Worm (Caenorhabditis elegans) whole organism, L2 larva: Measurements from ENCODE around the gene hex-3.

Experiments used
- C34F6.9 ChIP-seq: fragments of 150-350 bp; optimal IDR thresholded peaks from 2 replicates; lab custom pipeline; 2014; ENCODE audit warnings: missing biosample characterization, missing genetic modification characterization
- F13H6.1 ChIP-seq: sonication (generic microtip); optimal IDR thresholded peaks from 2 replicates; lab custom pipeline; 2016; ENCODE audit warnings: missing genetic modification characterization, missing compliant biosample characterization
- R02D3.7 ChIP-seq: fragments of 150-350 bp; optimal IDR thresholded peaks from 2 replicates; lab custom pipeline; 2014; ENCODE audit warnings: missing biosample characterization, missing genetic modification characterization
- Y55F3AM.14 ChIP-seq: fragments of 200-800 bp; sonication (Bioruptor generic); optimal IDR thresholded peaks from 2 replicates; lab custom pipeline; 2018; ENCODE audit warnings: mild to moderate bottlenecking, missing genetic modification characterization, missing compliant biosample characterization
- ZK546.5 ChIP-seq: sonication (generic microtip); optimal IDR thresholded peaks from 2 replicates; lab custom pipeline; 2017; ENCODE audit warnings: missing biosample characterization, missing genetic modification characterization
- alr-1 ChIP-seq: fragments of 150-350 bp; optimal IDR thresholded peaks from 2 replicates; lab custom pipeline; 2014; ENCODE audit warnings: missing biosample characterization, missing genetic modification characterization
- aly-2 ChIP-seq: fragments of 150-350 bp; optimal IDR thresholded peaks from 2 replicates; lab custom pipeline; 2014; ENCODE audit warnings: missing biosample characterization, missing genetic modification characterization
- ama-1 ChIP-seq: fragments of 150-350 bp; optimal IDR thresholded peaks from 2 replicates; lab custom pipeline; 2018; ENCODE audit warnings: inconsistent platforms
- blmp-1 ChIP-seq: sonication (generic microtip); optimal IDR thresholded peaks from 2 replicates; lab custom pipeline; 2017; ENCODE audit warnings: missing genetic modification characterization, mild to moderate bottlenecking, missing compliant biosample characterization, antibody characterized with exemption, moderate library complexity; ENCODE audit not compliant: insufficient read depth
- ceh-16 ChIP-seq: fragments of 150-350 bp; optimal IDR thresholded peaks from 2 replicates; lab custom pipeline; 2014; ENCODE audit warnings: missing biosample characterization, missing genetic modification characterization
- ceh-82 ChIP-seq: fragments of 150-350 bp; optimal IDR thresholded peaks from 2 replicates; lab custom pipeline; 2014; ENCODE audit warnings: missing biosample characterization, missing genetic modification characterization
- crh-2 ChIP-seq: sonication (generic microtip); optimal IDR thresholded peaks from 2 replicates; lab custom pipeline; 2017; ENCODE audit warnings: missing biosample characterization, missing genetic modification characterization
- dmd-4 ChIP-seq: sonication (generic microtip); optimal IDR thresholded peaks from 2 replicates; lab custom pipeline; 2017; ENCODE audit warnings: missing biosample characterization, missing genetic modification characterization
- egl-27 ChIP-seq: sonication (generic microtip); optimal IDR thresholded peaks from 3 replicates; lab custom pipeline; 2017; ENCODE audit warnings: missing biosample characterization, missing genetic modification reagents, missing genetic modification characterization
- elt-1 ChIP-seq: fragments of 150-350 bp; optimal IDR thresholded peaks from 2 replicates; lab custom pipeline; 2014; ENCODE audit warnings: missing biosample characterization, missing genetic modification characterization
- elt-3 ChIP-seq: sonication (generic microtip); optimal IDR thresholded peaks from 2 replicates; lab custom pipeline; 2017; ENCODE audit warnings: missing biosample characterization, missing genetic modification characterization
- fos-1 ChIP-seq: fragments of 150-350 bp; optimal IDR thresholded peaks from 2 replicates; lab custom pipeline; 2014; ENCODE audit warnings: missing biosample characterization, missing genetic modification characterization
- gmeb-1 ChIP-seq: fragments of 150-350 bp; optimal IDR thresholded peaks from 2 replicates; lab custom pipeline; 2014; ENCODE audit warnings: missing biosample characterization, missing genetic modification characterization
- lin-11 ChIP-seq: fragments of 150-350 bp; sonication (generic microtip); optimal IDR thresholded peaks from 2 replicates; lab custom pipeline; 2014; ENCODE audit warnings: missing biosample characterization, missing genetic modification characterization, inconsistent platforms, mixed read lengths
- lin-13 ChIP-seq: fragments of 150-350 bp; optimal IDR thresholded peaks from 2 replicates; lab custom pipeline; 2014; ENCODE audit warnings: missing biosample characterization, missing genetic modification reagents, missing genetic modification characterization
- lin-39 ChIP-seq: fragments of 150-350 bp; optimal IDR thresholded peaks from 2 replicates; lab custom pipeline; 2014; ENCODE audit warnings: missing biosample characterization, missing genetic modification reagents, missing genetic modification characterization
- lsy-2 ChIP-seq, 2 experiments: fragments of 150-350 bp in 1 of 2; sonication (generic microtip) in 1 of 2; optimal IDR thresholded peaks; 2 replicates each; lab custom pipeline; 2014 to 2017; ENCODE audit warnings: missing biosample characterization in 2 of 2, missing genetic modification characterization in 2 of 2
- mab-5 ChIP-seq: fragments of 150-350 bp; optimal IDR thresholded peaks from 2 replicates; lab custom pipeline; 2014; ENCODE audit warnings: missing biosample characterization, missing genetic modification characterization
- mbf-1 ChIP-seq: sonication (generic microtip); optimal IDR thresholded peaks from 2 replicates; lab custom pipeline; 2017; ENCODE audit warnings: missing biosample characterization, missing genetic modification characterization
- mdl-1 ChIP-seq, 2 experiments: fragments of 150-350 bp in 1 of 2; sonication (generic microtip) in 1 of 2; optimal IDR thresholded peaks; 2 replicates each; lab custom pipeline; 2017; ENCODE audit warnings: missing biosample characterization in 2 of 2, missing genetic modification characterization in 2 of 2
- nhr-10 ChIP-seq: sonication (generic microtip); optimal IDR thresholded peaks from 2 replicates; lab custom pipeline; 2017; ENCODE audit warnings: missing biosample characterization, missing genetic modification characterization
- nhr-11 ChIP-seq: fragments of 150-350 bp; optimal IDR thresholded peaks from 2 replicates; lab custom pipeline; 2014; ENCODE audit warnings: missing biosample characterization, missing genetic modification characterization
- nhr-12 ChIP-seq: fragments of 150-350 bp; optimal IDR thresholded peaks from 2 replicates; lab custom pipeline; 2014; ENCODE audit warnings: missing biosample characterization, missing genetic modification characterization
- nhr-129 ChIP-seq: fragments of 150-350 bp; optimal IDR thresholded peaks from 2 replicates; lab custom pipeline; 2014; ENCODE audit warnings: missing biosample characterization, missing genetic modification characterization
- nhr-21 ChIP-seq: fragments of 150-350 bp; optimal IDR thresholded peaks from 2 replicates; lab custom pipeline; 2014; ENCODE audit warnings: missing biosample characterization, missing genetic modification characterization
- nhr-23 ChIP-seq: fragments of 150-350 bp; optimal IDR thresholded peaks from 2 replicates; lab custom pipeline; 2014; ENCODE audit warnings: missing biosample characterization, missing genetic modification reagents, missing genetic modification characterization
- nhr-237 ChIP-seq: fragments of 150-350 bp; optimal IDR thresholded peaks from 2 replicates; lab custom pipeline; 2014; ENCODE audit warnings: missing biosample characterization, missing genetic modification characterization
- nhr-25 ChIP-seq: fragments of 150-350 bp; sonication (generic microtip); optimal IDR thresholded peaks from 3 replicates; lab custom pipeline; 2014; ENCODE audit warnings: missing biosample characterization, missing genetic modification characterization
- nhr-6 ChIP-seq: fragments of 150-350 bp; optimal IDR thresholded peaks from 2 replicates; lab custom pipeline; 2014; ENCODE audit warnings: missing biosample characterization, missing genetic modification characterization
- nhr-77 ChIP-seq: fragments of 150-350 bp; optimal IDR thresholded peaks from 2 replicates; lab custom pipeline; 2014; ENCODE audit warnings: missing biosample characterization, missing genetic modification characterization
- peb-1 ChIP-seq: fragments of 150-350 bp; optimal IDR thresholded peaks from 2 replicates; lab custom pipeline; 2014; ENCODE audit warnings: missing biosample characterization, missing genetic modification characterization
- sem-4 ChIP-seq: fragments of 150-350 bp; optimal IDR thresholded peaks from 2 replicates; lab custom pipeline; 2014; ENCODE audit warnings: missing biosample characterization, missing genetic modification reagents, missing genetic modification characterization
- skn-1 ChIP-seq: sonication (generic microtip); optimal IDR thresholded peaks from 2 replicates; lab custom pipeline; 2017; ENCODE audit warnings: missing biosample characterization, missing genetic modification characterization
- sma-3 ChIP-seq: sonication (generic microtip); optimal IDR thresholded peaks from 2 replicates; lab custom pipeline; 2016; ENCODE audit warnings: missing genetic modification reagents, missing genetic modification characterization, missing compliant biosample characterization
- sma-9 ChIP-seq, 2 experiments: fragments of 150-350 bp in 1 of 2; sonication (generic microtip) in 1 of 2; optimal IDR thresholded peaks; 2 replicates each; lab custom pipeline; 2014 to 2016; ENCODE audit warnings: missing genetic modification characterization in 2 of 2, mild to moderate bottlenecking in 1 of 2, missing biosample characterization in 1 of 2, missing compliant biosample characterization in 1 of 2, missing genetic modification reagents in 1 of 2, moderate library complexity in 1 of 2
- snpc-4 ChIP-seq: fragments of 150-350 bp; optimal IDR thresholded peaks from 2 replicates; lab custom pipeline; 2014; ENCODE audit warnings: missing biosample characterization, missing genetic modification characterization
- unc-39 ChIP-seq: fragments of 150-350 bp; optimal IDR thresholded peaks from 2 replicates; lab custom pipeline; 2014; ENCODE audit warnings: missing biosample characterization, missing genetic modification characterization
- unc-55 ChIP-seq: fragments of 150-350 bp; sonication (generic microtip); optimal IDR thresholded peaks from 3 replicates; lab custom pipeline; 2014; ENCODE audit warnings: missing biosample characterization, missing genetic modification reagents, missing genetic modification characterization
- unc-62 ChIP-seq: fragments of 150-350 bp; optimal IDR thresholded peaks from 2 replicates; lab custom pipeline; 2014; ENCODE audit warnings: missing biosample characterization, missing genetic modification reagents, missing genetic modification characterization
- zag-1 ChIP-seq: fragments of 150-350 bp; optimal IDR thresholded peaks from 2 replicates; lab custom pipeline; 2014; ENCODE audit warnings: missing biosample characterization, missing genetic modification characterization
- ztf-1 ChIP-seq: fragments of 200-800 bp; sonication (Bioruptor generic); conservative IDR thresholded peaks from 2 replicates; pipeline ENCODE4 v1.3.6; 2022; ENCODE audit warnings: missing genetic modification characterization, missing compliant biosample characterization
- ztf-11 ChIP-seq: sonication (generic microtip); optimal IDR thresholded peaks from 2 replicates; lab custom pipeline; 2017; ENCODE audit warnings: missing biosample characterization, missing genetic modification characterization
- ztf-4 ChIP-seq: fragments of 150-350 bp; optimal IDR thresholded peaks from 2 replicates; lab custom pipeline; 2014; ENCODE audit warnings: missing biosample characterization, missing genetic modification characterization

Gene hex-3

ce11 chrIII:10848858-10849257, at the start of gene hex-3, which contains the start of gene fbxb-85:
hex-3 (plus strand) TSS chrIII:10849222.
fbxb-85 (minus strand) TSS chrIII:10848963.
- TF ChIP-seq nhr-237 (tag; lab: Kevin White, UChicago) (peak; percentile 22), blmp-1 (tag; lab: Kevin White, UChicago) (peak; percentile 53), lin-11 (tag; lab: Kevin White, UChicago) (peak; percentile 96), lin-39 (tag; lab: Kevin White, UChicago) (no peak), ceh-16 (tag; lab: Kevin White, UChicago) (peak; percentile 81), lsy-2 (tag; optimal IDR thresholded peaks at IDR 0.05; lab: Kevin White, UChicago) (peak; percentile 93 to 96), mdl-1 (tag; optimal IDR thresholded peaks at IDR 0.05; lab: Kevin White, UChicago) (peak; percentile 22 to 53), unc-55 (peak; percentile 98), sma-9 (GFP tag; optimal IDR thresholded peaks at IDR 0.05; lab: Kevin White, UChicago) (peak; percentile 95), sma-9 (tag; optimal IDR thresholded peaks at IDR 0.05; lab: Kevin White, UChicago) (no peak), ama-1 (lab: Kevin White, UChicago) (peak; percentile 48), mab-5 (tag; lab: Kevin White, UChicago) (peak; percentile 94), nhr-21 (peak; percentile 92), sma-3 (GFP tag; lab: Kevin White, UChicago) (peak; percentile 99), egl-27 (tag; lab: Kevin White, UChicago) (peak; percentile 95), nhr-10 (peak; percentile 78), ZK546.5 (tag; lab: Kevin White, UChicago) (peak; percentile 60), R02D3.7 (tag; lab: Kevin White, UChicago) (peak; percentile 65), peb-1 (tag; lab: Kevin White, UChicago) (no peak), elt-3 (tag; lab: Kevin White, UChicago) (no peak), aly-2 (tag; lab: Kevin White, UChicago) (no peak), F13H6.1 (tag; lab: Kevin White, UChicago) (peak; percentile 92), nhr-25 (tag; lab: Kevin White, UChicago) (peak; percentile 95), nhr-6 (peak; percentile 89), ztf-1 (no peak), gmeb-1 (tag; lab: Kevin White, UChicago) (peak; percentile 97), unc-62 (GFP tag; lab: Kevin White, UChicago) (peak; percentile 33), C34F6.9 (tag; lab: Kevin White, UChicago) (peak; percentile 97), crh-2 (peak; percentile 97), elt-1 (tag; lab: Kevin White, UChicago) (no peak), nhr-11 (tag; lab: Kevin White, UChicago) (no peak), nhr-12 (tag; lab: Kevin White, UChicago) (peak; percentile 12), dmd-4 (tag; lab: Kevin White, UChicago) (peak; percentile 19), alr-1 (tag; lab: Kevin White, UChicago) (peak; percentile 69), fos-1 (tag; lab: Kevin White, UChicago) (peak; percentile 77), skn-1 (tag; lab: Kevin White, UChicago) (peak; percentile 60), zag-1 (peak; percentile 70), ceh-82 (tag; lab: Kevin White, UChicago) (peak; percentile 62), Y55F3AM.14 (peak; percentile 54), nhr-129 (peak; percentile 73), ztf-4 (peak; percentile 86), mbf-1 (no peak), snpc-4 (peak; percentile 84), ztf-11 (peak; percentile 18), nhr-23 (tag; lab: Kevin White, UChicago) (no peak), nhr-77 (tag; lab: Kevin White, UChicago) (peak; percentile 69), sem-4 (tag; lab: Kevin White, UChicago) (peak; percentile 75), lin-13 (GFP tag; lab: Kevin White, UChicago) (peak; percentile 92), unc-39 (tag; lab: Kevin White, UChicago) (no peak)
